Fruit fly (Drosophila melanogaster): Measurements from ENCODE around the gene CG2211.

Gene CG2211

DNA sequence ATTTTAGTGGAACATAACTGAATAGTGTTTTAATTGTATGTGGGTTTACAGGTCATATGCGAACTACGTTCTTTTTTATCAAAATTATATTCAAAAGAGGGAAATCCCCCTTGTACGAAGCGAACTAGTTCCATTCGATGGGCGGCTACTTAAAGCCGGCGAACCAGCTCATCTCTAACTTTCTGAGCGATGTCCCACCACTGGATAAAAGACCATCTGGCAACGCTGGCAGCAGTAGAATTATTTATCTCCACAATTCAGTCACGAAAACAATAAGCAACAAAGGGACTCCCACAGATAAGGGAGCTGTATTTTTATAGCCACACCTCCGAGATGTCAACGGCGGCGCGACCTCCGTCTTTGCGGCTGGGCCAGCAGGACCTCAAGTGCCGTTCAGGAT, 39.5 kb downstream of the CG2211 start, which contains the start of gene Rabex-5 (continued):
- TF ChIP-seq pum (GFP tag; optimal IDR thresholded peaks at IDR 0.05) (no peak), Sox100B (GFP tag; optimal IDR thresholded peaks at IDR 0.05) (no peak), bsh (GFP tag; optimal IDR thresholded peaks at IDR 0.05) (no peak), Trl (optimal IDR thresholded peaks at IDR 0.05) (no peak), Trl (GFP tag; optimal IDR thresholded peaks at IDR 0.05) (peak; percentile 15), CG10979 (tag; optimal IDR thresholded peaks at IDR 0.05) (peak; percentile 9), CG8089 (GFP tag; optimal IDR thresholded peaks at IDR 0.05) (no peak), CG14014 (GFP tag; IDR thresholded peaks at IDR 0.05) (no peak), Bdp1 (GFP tag; optimal IDR thresholded peaks at IDR 0.05) (no peak), CG9817 (tag; optimal IDR thresholded peaks at IDR 0.05) (no peak), CG10274 (GFP tag; optimal IDR thresholded peaks at IDR 0.05) (no peak), Ssrp (tag; optimal IDR thresholded peaks at IDR 0.05) (no peak), gsb (GFP tag; IDR thresholded peaks at IDR 0.05) (no peak), grau (tag; optimal IDR thresholded peaks at IDR 0.05) (peak; percentile 36), HLH54F (GFP tag; optimal IDR thresholded peaks at IDR 0.05) (peak; percentile 16), Xrp1 (GFP tag; IDR thresholded peaks at IDR 0.05) (no peak; the same call in 1 of the 2 replicates), Neu2 (GFP tag; optimal IDR thresholded peaks at IDR 0.05; ENCODE audit: borderline replicate concordance) (no peak), gcm (GFP tag; optimal IDR thresholded peaks at IDR 0.05) (no peak), grn (GFP tag; optimal IDR thresholded peaks at IDR 0.05) (no peak), Dref (GFP tag; IDR thresholded peaks at IDR 0.05) (peak; percentile 51), CG30020 (tag; optimal IDR thresholded peaks at IDR 0.05) (no peak), rib (GFP tag; IDR thresholded peaks at IDR 0.05) (no peak), luna (GFP tag; optimal IDR thresholded peaks at IDR 0.05) (no peak), CG7839 (tag; optimal IDR thresholded peaks at IDR 0.05) (no peak), az2 (GFP tag; optimal IDR thresholded peaks at IDR 0.05) (peak; percentile 35), btn (GFP tag; optimal IDR thresholded peaks at IDR 0.05) (no peak), CG1792 (GFP tag; optimal IDR thresholded peaks at IDR 0.05) (peak; percentile 8), CG12769 (tag; optimal IDR thresholded peaks at IDR 0.05) (no peak), jing (GFP tag; optimal IDR thresholded peaks at IDR 0.05) (no peak), CG7271 (tag; optimal IDR thresholded peaks at IDR 0.05) (no peak), Doc2 (GFP tag; IDR thresholded peaks at IDR 0.05) (no peak), CG32772 (GFP tag; IDR thresholded peaks at IDR 0.05) (no peak), Hr39 (optimal IDR thresholded peaks at IDR 0.05) (no peak), fd102C (GFP tag; optimal IDR thresholded peaks at IDR 0.05) (no peak), Ets65A (GFP tag) (no peak), inv (GFP tag; IDR thresholded peaks at IDR 0.05; ENCODE audit: partially characterized antibody) (peak; percentile 82; the same call in 1 of the 2 replicates), Meics (GFP tag; optimal IDR thresholded peaks at IDR 0.05) (peak; percentile 14), slou (GFP tag; optimal IDR thresholded peaks at IDR 0.05) (peak; percentile 13), pita (GFP tag; optimal IDR thresholded peaks at IDR 0.05) (no peak), ken (GFP tag; IDR thresholded peaks at IDR 0.05) (no peak), sima (GFP tag; optimal IDR thresholded peaks at IDR 0.05) (no peak), CG6683 (GFP tag; optimal IDR thresholded peaks at IDR 0.05) (no peak), Nf-YA (GFP tag; IDR thresholded peaks at IDR 0.05) (no peak), CG3995 (GFP tag; optimal IDR thresholded peaks at IDR 0.05) (peak; percentile 61), gro (GFP tag; optimal IDR thresholded peaks at IDR 0.05) (no peak), CG15479 (GFP tag; optimal IDR thresholded peaks at IDR 0.05) (no peak), MTF-1 (GFP tag; optimal IDR thresholded peaks at IDR 0.05; ENCODE audit: borderline replicate concordance) (no peak), wor (GFP tag; IDR thresholded peaks at IDR 0.05) (no peak), da (GFP tag; optimal IDR thresholded peaks at IDR 0.05) (no peak), CG3281 (GFP tag; optimal IDR thresholded peaks at IDR 0.05) (no peak), sc (optimal IDR thresholded peaks at IDR 0.05) (no peak), sc (GFP tag; optimal IDR thresholded peaks at IDR 0.05) (no peak), row (GFP tag; IDR thresholded peaks at IDR 0.05) (peak; percentile 88)

All from whole organism, embryonic.